Worm (Caenorhabditis elegans) whole organism, L4 larva: ENCODE measurements around the gene T10D4.6.

ENCODE experiments used
- mep-1 ChIP-seq: fragments of 150-350 bp; sonication (generic microtip); optimal IDR thresholded peaks from 3 replicates; lab custom pipeline; 2014; ENCODE audit warnings: missing biosample characterization, missing genetic modification characterization
- nhr-111 ChIP-seq: fragments of 200-800 bp; sonication (Bioruptor generic); optimal IDR thresholded peaks from 2 replicates; lab custom pipeline; 2018; ENCODE audit warnings: mild to moderate bottlenecking, missing genetic modification characterization, missing compliant biosample characterization
- nhr-237 ChIP-seq: sonication (generic microtip); optimal IDR thresholded peaks from 2 replicates; lab custom pipeline; 2017; ENCODE audit warnings: missing biosample characterization, missing genetic modification characterization
- tra-1 ChIP-seq: fragments of 200-800 bp; sonication (Bioruptor generic); IDR thresholded peaks from 2 replicates; pipeline ENCODE4 v1.3.6; 2022; ENCODE audit warnings: missing genetic modification reagents, missing genetic modification characterization, missing compliant biosample characterization
- vab-7 ChIP-seq: fragments of 200-800 bp; sonication (Bioruptor generic); IDR thresholded peaks from 2 replicates; pipeline ENCODE4 v1.3.6; 2022; ENCODE audit warnings: missing genetic modification reagents, missing genetic modification characterization, missing compliant biosample characterization
- zag-1 ChIP-seq: fragments of 150-350 bp; optimal IDR thresholded peaks from 2 replicates; lab custom pipeline; 2014; ENCODE audit warnings: missing biosample characterization, missing genetic modification characterization
- zfp-3 ChIP-seq: fragments of 200-800 bp; sonication (Bioruptor generic); conservative IDR thresholded peaks from 2 replicates; pipeline ENCODE4 v1.3.6; 2022; ENCODE audit warnings: missing genetic modification reagents, missing genetic modification characterization, missing compliant biosample characterization

DNA sequence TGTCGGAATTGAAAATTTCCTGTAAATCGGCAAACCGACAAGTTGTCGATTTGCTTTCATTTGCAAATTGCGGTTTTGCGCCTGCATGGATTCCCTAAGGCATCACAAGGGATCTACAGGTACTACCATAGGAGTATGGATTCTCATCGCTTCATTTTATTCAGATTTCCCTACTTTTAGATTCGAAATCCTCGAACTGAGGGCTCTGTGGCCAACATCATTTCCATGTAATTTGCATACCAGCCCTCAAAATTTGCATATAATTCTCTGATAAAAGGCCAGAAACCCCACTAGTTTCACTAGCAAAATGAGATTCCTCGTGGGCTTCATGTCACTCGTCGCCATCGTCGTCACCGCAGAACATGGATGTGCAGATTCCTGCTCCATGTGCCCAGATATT is 6.8 kb upstream of the T10D4.6 start, which contains the start of gene Y25C1A.2:
- TF ChIP-seq mep-1 (tag; lab: Kevin White, UChicago) (no peak), vab-7 (no peak), tra-1 (no peak), zag-1 (tag; lab: Kevin White, UChicago) (no peak), nhr-111 (GFP tag; lab: Kevin White, UChicago) (no peak), zfp-3 (GFP tag; lab: Robert Waterston, UW) (no peak), nhr-237 (tag; lab: Kevin White, UChicago) (no peak)
